Fruit fly (Drosophila melanogaster): ENCODE measurements around the gene RtGEF.

Gene RtGEF

DNA sequence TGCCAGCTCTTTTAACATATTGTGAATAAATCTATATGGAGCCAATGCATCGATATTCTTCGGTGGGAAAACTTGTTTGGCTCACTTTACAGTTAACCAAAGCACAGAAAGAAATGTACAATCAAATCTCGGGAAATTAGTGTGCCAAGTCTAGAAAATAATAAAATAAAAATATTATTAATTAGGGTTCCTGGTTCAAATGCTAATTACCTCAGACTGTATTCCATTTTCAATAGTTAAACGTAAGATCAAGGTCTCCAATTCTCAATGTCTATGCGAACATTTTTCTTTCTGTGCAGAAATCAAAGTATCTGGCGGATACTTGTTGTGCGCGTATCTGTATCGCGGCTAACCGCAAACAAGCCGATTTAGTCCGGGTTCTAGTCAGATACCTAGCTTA, 15.3 kb upstream of the RtGEF start (continued):
- TF ChIP-seq dati (GFP tag; IDR thresholded peaks at IDR 0.05) (no peak), CG10366 (GFP tag; IDR thresholded peaks at IDR 0.05) (peak; percentile 28; the same call in 1 of the 2 replicates), CG16779 (GFP tag; IDR thresholded peaks at IDR 0.05) (no peak), CG8089 (GFP tag; optimal IDR thresholded peaks at IDR 0.05) (no peak), croc (GFP tag; conservative IDR thresholded peaks at IDR 0.05) (no peak), E2f2 (GFP tag; IDR thresholded peaks at IDR 0.05) (no peak), Rfx (GFP tag; IDR thresholded peaks at IDR 0.05) (no peak), crol (GFP tag; IDR thresholded peaks at IDR 0.05) (no peak), Ssrp (tag; optimal IDR thresholded peaks at IDR 0.05) (peak; percentile 18), CG2875 (GFP tag; optimal IDR thresholded peaks at IDR 0.05) (peak; percentile 12), mirr (GFP tag; optimal IDR thresholded peaks at IDR 0.05) (no peak), dpn (GFP tag; optimal IDR thresholded peaks at IDR 0.05) (peak in 1 of 2 experiments; percentile 19), CG2712 (tag; optimal IDR thresholded peaks at IDR 0.05) (peak; percentile 36), NK7.1 (GFP tag; optimal IDR thresholded peaks at IDR 0.05) (no peak), jigr1 (GFP tag; IDR thresholded peaks at IDR 0.05) (no peak), CG8944 (GFP tag; optimal IDR thresholded peaks at IDR 0.05) (no peak), Camta (GFP tag; optimal IDR thresholded peaks at IDR 0.05) (no peak), kay (GFP tag; optimal IDR thresholded peaks at IDR 0.05) (no peak), prd (optimal IDR thresholded peaks at IDR 0.05) (no peak), prd (GFP tag; IDR thresholded peaks at IDR 0.05) (peak; percentile 13; the same call in 1 of the 3 replicates), CG11247 (GFP tag; IDR thresholded peaks at IDR 0.05) (no peak), CG18764 (GFP tag; optimal IDR thresholded peaks at IDR 0.05) (no peak), tx (GFP tag; optimal IDR thresholded peaks at IDR 0.05) (no peak), Blimp-1 (GFP tag; optimal IDR thresholded peaks at IDR 0.05) (peak; percentile 50), CG13123 (GFP tag; optimal IDR thresholded peaks at IDR 0.05) (no peak), bsh (GFP tag; optimal IDR thresholded peaks at IDR 0.05) (peak in 1 of 2 experiments; percentile 72), CG31441 (GFP tag; IDR thresholded peaks at IDR 0.05) (0 out of 2 replicates have a peak, but pooled peaks have one; percentile 13), Rx (GFP tag; IDR thresholded peaks at IDR 0.05) (no peak), CG32772 (GFP tag; IDR thresholded peaks at IDR 0.05) (peak; percentile 28; the same call in 1 of the 2 replicates), btn (GFP tag; optimal IDR thresholded peaks at IDR 0.05) (no peak), CG15601 (tag; optimal IDR thresholded peaks at IDR 0.05) (peak; percentile 21), wek (GFP tag; optimal IDR thresholded peaks at IDR 0.05) (no peak), CG18262 (tag; optimal IDR thresholded peaks at IDR 0.05) (peak; percentile 26), CG4328 (GFP tag; optimal IDR thresholded peaks at IDR 0.05) (no peak), CG2678 (tag; optimal IDR thresholded peaks at IDR 0.05) (no peak), dimm (GFP tag; IDR thresholded peaks at IDR 0.05) (peak; percentile 42; the same call in 1 of the 2 replicates), CG15269 (tag; optimal IDR thresholded peaks at IDR 0.05) (peak; percentile 43), CG1529 (GFP tag; optimal IDR thresholded peaks at IDR 0.05) (peak; percentile 0), lola (GFP tag; optimal IDR thresholded peaks at IDR 0.05) (peak in 1 of 3 experiments; percentile 0), yki (optimal IDR thresholded peaks at IDR 0.05) (no peak), unpg (GFP tag; optimal IDR thresholded peaks at IDR 0.05) (peak; percentile 52), CG10979 (tag; optimal IDR thresholded peaks at IDR 0.05) (peak; percentile 6), lmd (GFP tag; IDR thresholded peaks at IDR 0.05) (0 out of 2 replicates have a peak, but pooled peaks have one; percentile 6)

DNA sequence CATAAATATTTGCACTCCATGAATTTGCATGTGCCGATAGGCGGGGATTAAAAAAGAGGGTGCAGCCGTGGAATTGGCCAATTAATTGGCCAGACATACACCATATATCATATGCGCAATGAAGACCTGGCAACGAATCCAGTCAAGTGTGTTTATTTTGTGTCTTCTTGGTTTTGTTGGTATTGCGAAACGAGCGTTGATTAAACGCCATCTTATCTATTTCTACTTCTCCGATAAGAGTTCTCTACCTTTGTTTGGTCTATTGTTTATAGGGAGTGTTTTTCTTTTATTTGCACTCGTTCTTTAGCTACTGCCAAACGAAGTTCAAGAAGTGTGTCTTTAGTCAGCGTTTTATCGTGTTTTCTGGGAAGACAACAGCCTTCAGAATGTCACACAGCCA, 12.4 kb upstream of the RtGEF start:
- TF ChIP-seq exex (tag; optimal IDR thresholded peaks at IDR 0.05) (peak; percentile 25), CG14667 (GFP tag; IDR thresholded peaks at IDR 0.05) (no peak), sug (tag; optimal IDR thresholded peaks at IDR 0.05) (peak; percentile 27), CG17912 (GFP tag; optimal IDR thresholded peaks at IDR 0.05) (no peak), lab (GFP tag; optimal IDR thresholded peaks at IDR 0.05) (peak; percentile 9), mirr (GFP tag; optimal IDR thresholded peaks at IDR 0.05) (peak; percentile 19)
